Worm (Caenorhabditis elegans): ENCODE results near the gene C17G10.7.

ce11 chrII:5594210-5594764, 13.4 kb downstream of the C17G10.7 start, which contains the start of gene ttc-4:
- TF ChIP-seq elt-2 (tag; optimal IDR thresholded peaks at IDR 0.05) (peak; percentile 39), nhr-12 (tag; optimal IDR thresholded peaks at IDR 0.05) (no peak)

All from whole organism, L3 larva.